Fruit fly (Drosophila melanogaster): ENCODE measurements around the gene CG34007.
A peak's percentile ranks its signal among the peaks of the same experiment; 100 is the strongest.

The CG34007 gene

dm6 chr2L:20479694-20480093 lies 15.1 kb upstream of the CG34007 start (continued):
- TF ChIP-seq CG8290 (GFP tag; optimal IDR thresholded peaks at IDR 0.05): no peak
- peak in 1 of 2 experiments; percentile 4 for TF ChIP-seq CG8290 (tag; optimal IDR thresholded peaks at IDR 0.05)
- 0 out of 3 replicates have a peak, but pooled peaks have one; percentile 17 for TF ChIP-seq tgo (GFP tag; IDR thresholded peaks at IDR 0.05)
- TF ChIP-seq zf30C (GFP tag; optimal IDR thresholded peaks at IDR 0.05): peak; percentile 2
- peak; percentile 28 for TF ChIP-seq sens (GFP tag)
- 0 out of 2 replicates have a peak, but pooled peaks have one; percentile 29 for TF ChIP-seq CG14441 (GFP tag; IDR thresholded peaks at IDR 0.05)
- no peak for TF ChIP-seq jumu (GFP tag; optimal IDR thresholded peaks at IDR 0.05)
- no peak for TF ChIP-seq salm (tag; optimal IDR thresholded peaks at IDR 0.05)
- peak; percentile 18; the same call in 1 of the 3 replicates for TF ChIP-seq row (GFP tag; IDR thresholded peaks at IDR 0.05)
- 0 out of 2 replicates have a peak, but pooled peaks have one; percentile 17 for TF ChIP-seq Gsc (GFP tag; IDR thresholded peaks at IDR 0.05)
- TF ChIP-seq CoRest (tag; optimal IDR thresholded peaks at IDR 0.05): no peak
- no peak for TF ChIP-seq CG7745 (tag; optimal IDR thresholded peaks at IDR 0.05)
- TF ChIP-seq CG30431 (GFP tag; optimal IDR thresholded peaks at IDR 0.05): no peak
- TF ChIP-seq Ets65A (GFP tag): peak; percentile 40
- TF ChIP-seq CG1647 (GFP tag; optimal IDR thresholded peaks at IDR 0.05): no peak
- TF ChIP-seq CG5953 (GFP tag; IDR thresholded peaks at IDR 0.05): 0 out of 2 replicates have a peak, but pooled peaks have one; percentile 18
- no peak for TF ChIP-seq prd (optimal IDR thresholded peaks at IDR 0.05)
- peak; percentile 45; the same call in 1 of the 3 replicates for TF ChIP-seq prd (GFP tag; IDR thresholded peaks at IDR 0.05)
- 0 out of 2 replicates have a peak, but pooled peaks have one; percentile 8 for TF ChIP-seq E2f1 (GFP tag; IDR thresholded peaks at IDR 0.05)
- no peak for TF ChIP-seq B-H1 (GFP tag; IDR thresholded peaks at IDR 0.05)
- TF ChIP-seq Med (GFP tag): peak; percentile 29

- TF ChIP-seq da (GFP tag; optimal IDR thresholded peaks at IDR 0.05) (no peak), CTCF (GFP tag; optimal IDR thresholded peaks at IDR 0.05) (peak; percentile 76), Hr39 (optimal IDR thresholded peaks at IDR 0.05) (no peak), vnd (GFP tag; IDR thresholded peaks at IDR 0.05; ENCODE audit: partially characterized antibody) (peak; percentile 39; the same call in 1 of the 3 replicates), gro (GFP tag; optimal IDR thresholded peaks at IDR 0.05) (no peak), Opbp (GFP tag; IDR thresholded peaks at IDR 0.05; ENCODE audit: partially characterized antibody) (peak; percentile 9; the same call in 2 of the 3 replicates), Dll (GFP tag; IDR thresholded peaks at IDR 0.05; ENCODE audit: partially characterized antibody) (no peak), HLH4C (GFP tag; IDR thresholded peaks at IDR 0.05; ENCODE audit: partially characterized antibody) (peak; percentile 56; the same call in 2 of the 3 replicates), CG16813 (GFP tag; IDR thresholded peaks at IDR 0.05; ENCODE audit: partially characterized antibody) (peak; percentile 62), CG6791 (GFP tag; IDR thresholded peaks at IDR 0.05; ENCODE audit: partially characterized antibody) (peak; percentile 58; the same call in 2 of the 3 replicates), CG14860 (GFP tag; IDR thresholded peaks at IDR 0.05; ENCODE audit: partially characterized antibody) (peak; percentile 49; the same call in 1 of the 3 replicates), CG7963 (GFP tag; IDR thresholded peaks at IDR 0.05; ENCODE audit: partially characterized antibody) (peak; percentile 35; the same call in 1 of the 3 replicates), twi (tag; optimal IDR thresholded peaks at IDR 0.05) (peak; percentile 100), pum (GFP tag; optimal IDR thresholded peaks at IDR 0.05) (no peak), sr (GFP tag; IDR thresholded peaks at IDR 0.05) (no peak), CG2199 (GFP tag; IDR thresholded peaks at IDR 0.05) (0 out of 3 replicates have a peak, but pooled peaks have one; percentile 52)
Measured at dm6 chr2L:20481139-20481858, 13.5 kb upstream of the CG34007 start.

dm6 chr2L:20483603-20484002 lies 11.2 kb upstream of the CG34007 start:
- TF ChIP-seq so (GFP tag; IDR thresholded peaks at IDR 0.05): 0 out of 3 replicates have a peak, but pooled peaks have one; percentile 17
- peak; percentile 28 for TF ChIP-seq Med (GFP tag)
- TF ChIP-seq CG16815 (GFP tag; optimal IDR thresholded peaks at IDR 0.05): no peak
- peak; percentile 2 for TF ChIP-seq NfI (GFP tag; optimal IDR thresholded peaks at IDR 0.05)
- 0 out of 2 replicates have a peak, but pooled peaks have one; percentile 15 for TF ChIP-seq rib (GFP tag; IDR thresholded peaks at IDR 0.05)
- peak; percentile 93 for TF ChIP-seq CG12769 (tag; optimal IDR thresholded peaks at IDR 0.05)
- TF ChIP-seq CG10543 (GFP tag; optimal IDR thresholded peaks at IDR 0.05): peak; percentile 38
- TF ChIP-seq ssp (GFP tag; IDR thresholded peaks at IDR 0.05): no peak

All from whole organism, embryonic.